Worm (Caenorhabditis elegans): ENCODE results near the gene brc-2.

Gene brc-2

ce11 chrIII:6895677-6896076 lies 7.2 kb downstream of the brc-2 start:
- TF ChIP-seq pha-4 (tag; optimal IDR thresholded peaks at IDR 0.05) (peak; percentile 18), fos-1 (tag; optimal IDR thresholded peaks at IDR 0.05) (no peak)

ce11 chrIII:6895166-6895565 lies 7.7 kb downstream of the brc-2 start:
- TF ChIP-seq zag-1 (tag; optimal IDR thresholded peaks at IDR 0.05) (no peak), nhr-12 (tag; optimal IDR thresholded peaks at IDR 0.05) (no peak), elt-3 (tag; optimal IDR thresholded peaks at IDR 0.05) (peak; percentile 41 to 84 (median 77)), ceh-82 (tag; optimal IDR thresholded peaks at IDR 0.05) (no peak), nfya-1 (tag; optimal IDR thresholded peaks at IDR 0.05; ENCODE audit: insufficient read depth) (peak; percentile 71), nhr-76 (tag; optimal IDR thresholded peaks at IDR 0.05) (peak; percentile 19), tbx-2 (tag; optimal IDR thresholded peaks at IDR 0.05) (no peak), egl-27 (tag; optimal IDR thresholded peaks at IDR 0.05) (peak; percentile 56), ceh-28 (tag; optimal IDR thresholded peaks at IDR 0.05) (peak; percentile 53), pqm-1 (tag; optimal IDR thresholded peaks at IDR 0.05) (peak; percentile 79), ztf-11 (tag; optimal IDR thresholded peaks at IDR 0.05) (no peak), mdl-1 (tag; optimal IDR thresholded peaks at IDR 0.05) (no peak), nhr-23 (tag; optimal IDR thresholded peaks at IDR 0.05) (peak; percentile 84), fos-1 (tag; optimal IDR thresholded peaks at IDR 0.05) (no peak), hmg-11 (tag; optimal IDR thresholded peaks at IDR 0.05) (no peak), mml-1 (tag; optimal IDR thresholded peaks at IDR 0.05) (peak; percentile 28), lin-39 (tag; optimal IDR thresholded peaks at IDR 0.05) (no peak), pha-4 (tag; optimal IDR thresholded peaks at IDR 0.05) (no peak), lsy-12 (tag; optimal IDR thresholded peaks at IDR 0.05) (no peak), jun-1 (tag; optimal IDR thresholded peaks at IDR 0.05) (no peak), ceh-16 (tag; optimal IDR thresholded peaks at IDR 0.05) (no peak), nhr-11 (tag; optimal IDR thresholded peaks at IDR 0.05) (no peak), nhr-43 (tag; optimal IDR thresholded peaks at IDR 0.05; ENCODE audit: poor library complexity, severe bottlenecking) (peak; percentile 64), lin-15B (tag; optimal IDR thresholded peaks at IDR 0.05) (peak; percentile 30), skn-1 (tag; optimal IDR thresholded peaks at IDR 0.05) (no peak), nhr-237 (tag; optimal IDR thresholded peaks at IDR 0.05) (no peak), daf-12 (tag; optimal IDR thresholded peaks at IDR 0.05) (no peak), ceh-9 (tag; optimal IDR thresholded peaks at IDR 0.05) (no peak), eor-1 (tag; optimal IDR thresholded peaks at IDR 0.05) (no peak), egl-5 (tag; optimal IDR thresholded peaks at IDR 0.05) (no peak), ZK546.5 (tag; optimal IDR thresholded peaks at IDR 0.05) (no peak), R02D3.7 (tag; optimal IDR thresholded peaks at IDR 0.05) (peak; percentile 57), elt-2 (tag; optimal IDR thresholded peaks at IDR 0.05) (peak; percentile 83), aly-2 (tag; optimal IDR thresholded peaks at IDR 0.05) (no peak), sea-2 (GFP tag; optimal IDR thresholded peaks at IDR 0.05) (no peak), fkh-10 (GFP tag; optimal IDR thresholded peaks at IDR 0.05) (no peak), ztf-4 (tag; optimal IDR thresholded peaks at IDR 0.05) (no peak), unc-62 (GFP tag; optimal IDR thresholded peaks at IDR 0.05) (peak; percentile 19), elt-1 (tag; optimal IDR thresholded peaks at IDR 0.05) (no peak), fkh-2 (tag; optimal IDR thresholded peaks at IDR 0.05) (no peak), nhr-28 (tag; optimal IDR thresholded peaks at IDR 0.05) (no peak), snpc-4 (tag; optimal IDR thresholded peaks at IDR 0.05) (no peak), unc-39 (tag; optimal IDR thresholded peaks at IDR 0.05) (no peak), nhr-25 (tag; optimal IDR thresholded peaks at IDR 0.05) (peak; percentile 13), nhr-77 (tag; optimal IDR thresholded peaks at IDR 0.05) (no peak), nhr-67 (tag; optimal IDR thresholded peaks at IDR 0.05) (no peak), ama-1 (optimal IDR thresholded peaks at IDR 0.05) (peak; percentile 31)

Data from whole organism, L3 larva.